Fruit fly (Drosophila melanogaster) whole organism, wandering third instar larva: ENCODE results near the gene CG33307.

ENCODE experiments used
- CG9705 ChIP-seq: fragments of 200-800 bp; sonication (Bioruptor generic); optimal IDR thresholded peaks from 2 replicates; lab custom pipeline; 2018; ENCODE audit warnings: missing biosample characterization, mild to moderate bottlenecking, missing genetic modification characterization
- CrebA ChIP-seq: fragments of 200-800 bp; sonication (Bioruptor generic); optimal IDR thresholded peaks from 2 replicates; lab custom pipeline; 2016; ENCODE audit warnings: missing biosample characterization, mild to moderate bottlenecking, missing genetic modification characterization, borderline replicate concordance
- Dfd ChIP-seq: fragments of >200 bp; optimal IDR thresholded peaks from 2 replicates; lab custom pipeline; 2017; ENCODE audit warnings: missing biosample characterization, missing genetic modification characterization
- Dif ChIP-seq: fragments of 200-275, 200-300 bp; sonication (Bioruptor generic); optimal IDR thresholded peaks from 2 replicates; lab custom pipeline; 2018; ENCODE audit warnings: missing biosample characterization, missing genetic modification characterization; ENCODE audit not compliant: partially characterized antibody
- GATAd ChIP-seq: sonication (Bioruptor generic); optimal IDR thresholded peaks from 2 replicates; lab custom pipeline; 2016; ENCODE audit warnings: missing biosample characterization, missing genetic modification characterization
- HLH106 ChIP-seq: fragments of 200-800 bp; optimal IDR thresholded peaks from 3 replicates; lab custom pipeline; 2019; ENCODE audit warnings: missing biosample characterization, mild to moderate bottlenecking, missing genetic modification characterization, moderate library complexity
- Hr78 ChIP-seq: fragments of >200 bp; optimal IDR thresholded peaks from 2 replicates; lab custom pipeline; 2017; ENCODE audit warnings: missing biosample characterization, missing genetic modification characterization
- Hr83 ChIP-seq: fragments of 200-300 bp; sonication (Bioruptor generic); optimal IDR thresholded peaks from 2 replicates; lab custom pipeline; 2016; ENCODE audit warnings: missing biosample characterization, mild to moderate bottlenecking, missing genetic modification characterization, moderate library complexity; ENCODE audit not compliant: poor library complexity, severe bottlenecking
- Jra ChIP-seq: sonication (Bioruptor generic); optimal IDR thresholded peaks from 2 replicates; lab custom pipeline; 2016; ENCODE audit warnings: missing biosample characterization, missing genetic modification characterization
- Mio ChIP-seq: sonication (Bioruptor generic); optimal IDR thresholded peaks from 2 replicates; lab custom pipeline; 2016; ENCODE audit warnings: missing biosample characterization, missing genetic modification characterization
- Myc ChIP-seq: fragments of >200 bp; optimal IDR thresholded peaks from 2 replicates; lab custom pipeline; 2017
- N ChIP-seq: fragments of >200 bp; optimal IDR thresholded peaks from 2 replicates; lab custom pipeline; 2018; ENCODE audit warnings: missing biosample characterization, missing external identifiers, missing genetic modification characterization
- OdsH ChIP-seq: fragments of 200-800 bp; sonication (Bioruptor generic); optimal IDR thresholded peaks from 2 replicates; lab custom pipeline; 2016; ENCODE audit warnings: missing biosample characterization, mild to moderate bottlenecking, missing genetic modification characterization
- Sp1 ChIP-seq: fragments of 200-800 bp; sonication (Bioruptor generic); optimal IDR thresholded peaks from 3 replicates; lab custom pipeline; 2019; ENCODE audit warnings: missing biosample characterization, mild to moderate bottlenecking, missing genetic modification characterization, moderate library complexity
- Vsx2 ChIP-seq: fragments of 200-300, 225-300 bp; sonication (Bioruptor generic); optimal IDR thresholded peaks from 2 replicates; lab custom pipeline; 2018; ENCODE audit warnings: missing biosample characterization, missing genetic modification characterization; ENCODE audit not compliant: partially characterized antibody
- br ChIP-seq: fragments of 200-800 bp; sonication (Bioruptor generic); optimal IDR thresholded peaks from 2 replicates; lab custom pipeline; 2016; ENCODE audit warnings: missing biosample characterization, missing genetic modification characterization
- brk ChIP-seq: fragments of 200-800 bp; sonication (Bioruptor generic); optimal IDR thresholded peaks from 2 replicates; lab custom pipeline; 2016; ENCODE audit warnings: missing biosample characterization, mild to moderate bottlenecking, missing genetic modification characterization
- dl ChIP-seq, 2 experiments: fragments of 175-275, 200-275 bp in 1 of 2; fragments of 200-275 bp in 1 of 2; sonication (Bioruptor generic); optimal IDR thresholded peaks; lab custom pipeline; 2018; ENCODE audit warnings: mild to moderate bottlenecking in 2 of 2, missing biosample characterization in 2 of 2, missing genetic modification characterization in 2 of 2, moderate library complexity in 2 of 2; ENCODE audit not compliant: partially characterized antibody in 2 of 2, insufficient read depth in 1 of 2
- dmrt93B ChIP-seq: fragments of 200-800 bp; sonication (Bioruptor generic); optimal IDR thresholded peaks from 2 replicates; lab custom pipeline; 2018; ENCODE audit warnings: missing biosample characterization, mild to moderate bottlenecking, missing genetic modification characterization
- dsf ChIP-seq: sonication (Bioruptor generic); optimal IDR thresholded peaks from 2 replicates; lab custom pipeline; 2016; ENCODE audit warnings: missing biosample characterization, missing genetic modification characterization, borderline replicate concordance
- ey ChIP-seq: fragments of 200-800 bp; sonication (Bioruptor generic); optimal IDR thresholded peaks from 2 replicates; lab custom pipeline; 2016; ENCODE audit warnings: missing biosample characterization, missing genetic modification characterization
- foxo ChIP-seq, 2 experiments: fragments of 200-800 bp; sonication (Bioruptor generic); optimal IDR thresholded peaks; 2 replicates in 1 of 2; 3 replicates in 1 of 2; lab custom pipeline; 2016 to 2017; ENCODE audit warnings: missing biosample characterization in 2 of 2, missing genetic modification characterization in 2 of 2
- fru ChIP-seq: fragments of 200-800 bp; sonication (Bioruptor generic); optimal IDR thresholded peaks from 3 replicates; lab custom pipeline; 2016; ENCODE audit warnings: missing biosample characterization, mild to moderate bottlenecking, missing genetic modification characterization
- h ChIP-seq: fragments of 200-800 bp; sonication (Bioruptor generic); optimal IDR thresholded peaks from 3 replicates; lab custom pipeline; 2016; ENCODE audit warnings: missing biosample characterization, mild to moderate bottlenecking, missing genetic modification characterization
- jim ChIP-seq: fragments of 175-275, 200-325 bp; sonication (Bioruptor generic); optimal IDR thresholded peaks from 2 replicates; lab custom pipeline; 2016; ENCODE audit warnings: missing biosample characterization, mild to moderate bottlenecking, missing genetic modification characterization
- lola ChIP-seq: fragments of >200 bp; optimal IDR thresholded peaks from 2 replicates; lab custom pipeline; 2017; ENCODE audit warnings: missing biosample characterization, missing genetic modification characterization
- pan ChIP-seq: fragments of >200 bp; optimal IDR thresholded peaks from 2 replicates; lab custom pipeline; 2017
- psq ChIP-seq: fragments of 200-800 bp; sonication (Bioruptor generic); optimal IDR thresholded peaks from 3 replicates; lab custom pipeline; 2017; ENCODE audit warnings: missing biosample characterization, mild to moderate bottlenecking, missing genetic modification characterization, moderate library complexity
- sage ChIP-seq: fragments of 200-800 bp; sonication (Bioruptor generic); optimal IDR thresholded peaks from 2 replicates; lab custom pipeline; 2016; ENCODE audit warnings: missing biosample characterization, mild to moderate bottlenecking, missing genetic modification characterization
- sv ChIP-seq: fragments of 200-800 bp; sonication (Bioruptor generic); optimal IDR thresholded peaks from 3 replicates; lab custom pipeline; 2016; ENCODE audit warnings: missing biosample characterization, missing genetic modification characterization
- tai ChIP-seq: sonication (Bioruptor generic); optimal IDR thresholded peaks from 2 replicates; lab custom pipeline; 2016; ENCODE audit warnings: missing biosample characterization, missing genetic modification characterization
- woc ChIP-seq: sonication (Bioruptor generic); optimal IDR thresholded peaks from 2 replicates; lab custom pipeline; 2016; ENCODE audit warnings: missing biosample characterization, mild to moderate bottlenecking, missing genetic modification characterization

Gene CG33307

DNA sequence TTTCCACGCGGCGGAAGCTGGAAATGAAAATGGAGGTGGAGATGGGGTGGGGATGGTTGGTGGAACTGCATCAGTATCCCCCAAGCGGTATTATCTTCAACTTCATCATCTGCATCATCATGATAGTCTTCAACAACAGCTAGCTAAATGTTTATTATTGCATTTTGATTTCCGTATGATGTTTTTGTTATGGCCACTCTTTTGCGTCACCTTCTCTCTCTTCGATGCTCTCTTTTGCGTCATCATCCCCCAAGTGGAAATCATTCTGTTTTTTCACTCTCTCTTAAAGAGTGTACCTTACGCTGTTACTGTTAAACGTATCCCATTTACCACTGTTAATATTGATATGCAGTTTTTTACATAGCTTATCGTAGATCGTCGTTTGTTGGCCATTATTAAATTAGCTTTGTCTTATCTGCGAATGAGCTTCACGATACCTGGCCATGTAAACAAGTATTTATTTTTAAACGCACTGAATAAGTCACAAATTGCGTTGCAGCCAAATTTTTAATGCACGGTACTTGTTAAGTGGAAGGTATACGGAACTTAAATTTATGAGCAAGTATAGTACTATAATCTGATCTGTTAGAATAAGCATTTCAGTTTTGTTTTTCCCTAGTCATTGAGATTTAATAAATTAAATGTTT lies 36.7 kb upstream of the CG33307 start:
- TF ChIP-seq Mio (GFP tag; lab: Kevin White, UChicago) (no peak), brk (peak; percentile 55), Vsx2 (GFP tag; lab: Kevin White, UChicago) (peak; percentile 59), sage (GFP tag; lab: Kevin White, UChicago) (peak; percentile 21)
- TF ChIP-seq, all 38 proteins: peak for 3

DNA sequence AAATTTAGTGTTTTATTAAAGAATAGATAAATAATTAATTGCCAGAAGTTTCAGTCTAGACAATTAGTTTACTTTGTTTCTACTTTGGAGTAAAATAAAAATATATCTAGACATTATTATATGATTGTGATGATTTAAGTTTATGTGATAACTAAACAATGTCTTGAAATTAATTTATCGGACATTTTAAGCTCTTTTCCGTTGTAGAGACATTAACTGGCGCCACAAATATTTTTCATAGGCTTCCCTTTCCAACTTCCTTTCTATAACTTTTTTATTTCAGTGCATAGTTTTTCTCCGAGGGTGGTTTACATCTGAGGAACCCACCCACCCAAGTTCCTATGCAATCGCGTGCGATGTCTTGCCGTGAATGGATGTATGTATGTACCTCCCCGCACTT lies 35.4 kb upstream of the CG33307 start:
- TF ChIP-seq tai (no peak), Hr78 (no peak), Dif (no peak), Hr83 (GFP tag; lab: Kevin White, UChicago) (no peak), Myc (no peak), Sp1 (GFP tag; lab: Kevin White, UChicago) (no peak), CrebA (no peak), h (no peak), OdsH (no peak), pan (lab: Kevin White, UChicago) (no peak), CG9705 (GFP tag; lab: Kevin White, UChicago) (no peak), Mio (GFP tag; lab: Kevin White, UChicago) (no peak), N (no peak)

DNA sequence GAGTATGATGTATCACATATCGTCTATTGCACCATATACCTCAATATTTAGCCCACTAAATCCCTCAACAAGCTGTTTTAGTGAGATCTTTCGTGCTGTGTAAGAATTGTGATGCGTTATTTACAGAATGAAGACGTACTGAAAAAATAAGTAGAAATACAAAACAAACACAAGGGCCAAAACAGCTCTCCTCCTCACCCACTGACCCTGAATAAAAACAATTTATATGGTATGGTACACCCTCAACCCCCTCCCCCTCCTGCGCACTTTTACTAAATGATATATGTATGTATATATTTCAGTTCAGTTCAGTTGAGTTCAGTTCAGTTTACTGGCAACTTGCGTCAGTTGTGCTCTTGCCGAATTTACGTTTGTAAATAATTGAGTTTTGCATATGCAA lies 31.8 kb upstream of the CG33307 start:
- TF ChIP-seq Mio (GFP tag; lab: Kevin White, UChicago): no peak
- TF ChIP-seq foxo (GFP tag; optimal IDR thresholded peaks at IDR 0.05; lab: Kevin White, UChicago): no peak
- TF ChIP-seq Jra (GFP tag; lab: Kevin White, UChicago): no peak
- TF ChIP-seq HLH106 (tag; lab: Kevin White, UChicago): no peak
- no peak for TF ChIP-seq GATAd (GFP tag; lab: Kevin White, UChicago)
- no peak for TF ChIP-seq Sp1 (GFP tag; lab: Kevin White, UChicago)
- TF ChIP-seq dmrt93B (GFP tag; lab: Kevin White, UChicago): no peak
- TF ChIP-seq ey (GFP tag; lab: Kevin White, UChicago): no peak
- TF ChIP-seq woc (GFP tag; lab: Kevin White, UChicago): no peak
- TF ChIP-seq Hr83 (GFP tag; lab: Kevin White, UChicago): no peak
- TF ChIP-seq dl (GFP tag; optimal IDR thresholded peaks at IDR 0.05; lab: Kevin White, UChicago; ENCODE audit: insufficient read depth in 1 of 2, partially characterized antibody in 2 of 2): no peak

DNA sequence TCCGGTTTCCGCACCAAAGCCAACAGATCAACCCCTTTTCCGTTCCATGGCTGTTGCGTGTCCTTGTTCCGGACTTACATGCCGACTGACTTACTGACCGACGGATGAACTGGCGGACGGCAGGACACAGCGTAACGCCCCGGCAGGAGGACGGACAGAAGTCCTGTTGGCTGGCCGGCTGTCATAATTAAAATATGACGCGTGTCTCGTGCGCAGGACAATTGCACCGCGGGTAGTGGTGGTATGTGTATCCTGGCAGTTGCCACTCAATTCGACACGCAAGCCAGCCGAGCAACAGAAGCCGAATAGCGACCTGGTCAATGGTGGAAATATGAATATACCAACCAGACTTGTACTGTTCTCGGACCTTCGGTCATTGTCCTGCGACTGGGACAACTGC lies 28.1 kb upstream of the CG33307 start:
- TF ChIP-seq psq: no peak
- no peak for TF ChIP-seq pan (lab: Kevin White, UChicago)
- no peak for TF ChIP-seq dmrt93B (GFP tag; lab: Kevin White, UChicago)

DNA sequence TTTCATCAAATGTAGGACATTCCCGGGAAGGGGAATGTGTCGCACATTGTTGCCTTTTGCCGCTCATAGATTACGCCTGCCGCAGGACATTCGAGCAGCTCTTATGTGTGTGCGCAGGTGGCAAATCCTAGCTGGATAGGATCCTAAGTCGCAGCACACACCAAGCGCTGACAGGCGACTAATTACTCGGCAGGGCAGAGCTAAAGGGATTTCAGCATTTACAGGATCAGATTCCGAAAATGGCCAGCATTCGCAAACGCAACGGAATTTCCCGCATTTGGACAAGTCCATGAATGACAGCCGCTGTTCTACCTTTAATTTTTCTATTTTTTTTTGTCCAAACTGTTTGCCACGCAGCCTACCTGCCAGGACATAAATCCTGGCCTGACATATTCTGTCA lies 26.3 kb upstream of the CG33307 start:
- TF ChIP-seq OdsH: no peak
- TF ChIP-seq CG9705 (GFP tag; lab: Kevin White, UChicago): no peak
- no peak for TF ChIP-seq Dfd (GFP tag; lab: Kevin White, UChicago)
- TF ChIP-seq brk: no peak
- no peak for TF ChIP-seq Hr83 (GFP tag; lab: Kevin White, UChicago)
- no peak for TF ChIP-seq dsf
- TF ChIP-seq Myc: no peak
- no peak for TF ChIP-seq Dif
- TF ChIP-seq, all 38 proteins: peak for 0

DNA sequence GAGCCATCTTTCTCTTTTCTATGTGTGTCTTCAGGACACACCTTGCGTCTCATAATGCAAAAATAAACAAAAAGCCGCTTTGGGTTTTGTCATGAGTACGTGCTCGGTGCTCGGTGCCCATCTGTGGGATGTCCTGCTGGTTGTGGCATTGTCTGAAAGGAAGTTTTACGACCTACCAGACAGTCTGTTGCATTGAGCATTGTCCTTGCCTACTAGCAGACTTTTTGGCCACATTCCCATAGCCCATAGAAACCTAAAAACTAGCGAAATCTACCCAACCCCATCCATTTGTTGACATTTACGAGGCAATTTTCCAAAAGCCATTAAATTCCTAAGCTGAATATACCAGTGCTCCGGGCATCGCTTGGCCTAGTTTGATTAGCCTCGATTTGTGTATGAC lies 9.8 kb upstream of the CG33307 start:
- TF ChIP-seq fru (GFP tag; lab: Kevin White, UChicago) (no peak), foxo (GFP tag; optimal IDR thresholded peaks at IDR 0.05; lab: Kevin White, UChicago) (no peak), dmrt93B (GFP tag; lab: Kevin White, UChicago) (no peak), h (no peak), pan (lab: Kevin White, UChicago) (no peak), dl (GFP tag; optimal IDR thresholded peaks at IDR 0.05; lab: Kevin White, UChicago; ENCODE audit: insufficient read depth in 1 of 2, partially characterized antibody in 2 of 2) (no peak), Jra (GFP tag; lab: Kevin White, UChicago) (no peak), brk (no peak), N (no peak), lola (GFP tag; lab: Kevin White, UChicago) (no peak), jim (GFP tag; lab: Kevin White, UChicago) (no peak), sv (GFP tag; lab: Kevin White, UChicago) (no peak), Hr78 (no peak), br (no peak), HLH106 (tag; lab: Kevin White, UChicago) (no peak), Dfd (GFP tag; lab: Kevin White, UChicago) (no peak)
